Worm (Caenorhabditis elegans): Measurements from ENCODE around the gene ifd-2.
A peak's percentile ranks its signal among the peaks of the same experiment; 100 is the strongest.

ifd-2 gene

ce11 chrX:789848-790247 is 25.9 kb downstream of the ifd-2 start:
- TF ChIP-seq ekl-4 (GFP tag; IDR thresholded peaks at IDR 0.05): no peak
- TF ChIP-seq pha-4 (tag; optimal IDR thresholded peaks at IDR 0.05): no peak
- no peak for TF ChIP-seq lir-1 (GFP tag; conservative IDR thresholded peaks at IDR 0.05)
- TF ChIP-seq zim-3 (tag; optimal IDR thresholded peaks at IDR 0.05): no peak
- TF ChIP-seq F57A8.1 (GFP tag; optimal IDR thresholded peaks at IDR 0.05): no peak
- TF ChIP-seq tbp1 (GFP tag; optimal IDR thresholded peaks at IDR 0.05): no peak

ce11 chrX:787992-788391 is 27.7 kb downstream of the ifd-2 start, which contains the start of gene attf-5:
Gene attf-5, plus strand, starts transcription at chrX:788353.
- TF ChIP-seq hmg-1.2 (GFP tag; IDR thresholded peaks at IDR 0.05) (peak; percentile 88), lin-26 (GFP tag; IDR thresholded peaks at IDR 0.05) (no peak)

- TF ChIP-seq gei-17 (GFP tag; optimal IDR thresholded peaks at IDR 0.05) (peak; percentile 66), ceh-58 (GFP tag; IDR thresholded peaks at IDR 0.05) (no peak), ztf-3 (GFP tag; optimal IDR thresholded peaks at IDR 0.05) (no peak), nfyb-1 (GFP tag; IDR thresholded peaks at IDR 0.05) (no peak)
These were observed 30.4 kb downstream of the ifd-2 start for ce11 chrX:785368-785767.

ce11 chrX:784853-785252 is 30.9 kb downstream of the ifd-2 start, which contains the start of gene T04G9.6:
Gene T04G9.6, minus strand, starts transcription at chrX:784953.
- no peak for TF ChIP-seq ccch-3 (GFP tag; optimal IDR thresholded peaks at IDR 0.05)

ce11 chrX:780027-780426 is 35.7 kb downstream of the ifd-2 start:
- TF ChIP-seq snpc-3.4 (tag; optimal IDR thresholded peaks at IDR 0.05): no peak
- TF ChIP-seq ceh-91 (GFP tag; IDR thresholded peaks at IDR 0.05): no peak
- no peak for TF ChIP-seq F52B5.7 (tag; optimal IDR thresholded peaks at IDR 0.05)
- TF ChIP-seq madf-8 (GFP tag; conservative IDR thresholded peaks at IDR 0.05): no peak
- no peak for TF ChIP-seq sdz-38 (tag; optimal IDR thresholded peaks at IDR 0.05)
- no peak for TF ChIP-seq C17E4.6 (GFP tag; IDR thresholded peaks at IDR 0.05)
- TF ChIP-seq lsy-27 (tag; optimal IDR thresholded peaks at IDR 0.05; ENCODE audit: borderline replicate concordance, insufficient read depth): no peak
- no peak for TF ChIP-seq ccch-3 (GFP tag; optimal IDR thresholded peaks at IDR 0.05)
- no peak for TF ChIP-seq ztf-3 (GFP tag; optimal IDR thresholded peaks at IDR 0.05)
- TF ChIP-seq lir-1 (GFP tag; conservative IDR thresholded peaks at IDR 0.05): no peak
- no peak for TF ChIP-seq dox-1 (GFP tag; IDR thresholded peaks at IDR 0.05)
- no peak for TF ChIP-seq him-1 (tag; optimal IDR thresholded peaks at IDR 0.05)
- TF ChIP-seq lin-26 (GFP tag; IDR thresholded peaks at IDR 0.05): no peak
- no peak for TF ChIP-seq madf-10 (tag; optimal IDR thresholded peaks at IDR 0.05)
- TF ChIP-seq ztf-22 (GFP tag; optimal IDR thresholded peaks at IDR 0.05): no peak
- no peak for TF ChIP-seq T26A5.8 (tag; optimal IDR thresholded peaks at IDR 0.05)
- no peak for TF ChIP-seq F23B12.7 (tag; optimal IDR thresholded peaks at IDR 0.05; ENCODE audit: insufficient read depth)

ce11 chrX:779259-779658 is 36.5 kb downstream of the ifd-2 start:
- no peak for TF ChIP-seq ceh-91 (GFP tag; IDR thresholded peaks at IDR 0.05)
- no peak for TF ChIP-seq ama-1 (optimal IDR thresholded peaks at IDR 0.05)
- no peak for TF ChIP-seq ama-1 (GFP tag; optimal IDR thresholded peaks at IDR 0.05)
- TF ChIP-seq F23B12.7 (tag; optimal IDR thresholded peaks at IDR 0.05; ENCODE audit: insufficient read depth): no peak
- TF ChIP-seq unc-62 (GFP tag; optimal IDR thresholded peaks at IDR 0.05): no peak
- TF ChIP-seq lsy-27 (tag; optimal IDR thresholded peaks at IDR 0.05; ENCODE audit: borderline replicate concordance, insufficient read depth): no peak
- TF ChIP-seq mxl-1 (tag; optimal IDR thresholded peaks at IDR 0.05): no peak
- no peak for TF ChIP-seq akir-1 (GFP tag; optimal IDR thresholded peaks at IDR 0.05)
- no peak for TF ChIP-seq hrde-1 (tag; optimal IDR thresholded peaks at IDR 0.05; ENCODE audit: borderline replicate concordance)
- TF ChIP-seq nfya-1 (tag; optimal IDR thresholded peaks at IDR 0.05; ENCODE audit: borderline replicate concordance, insufficient read depth): no peak
- no peak for TF ChIP-seq F55B11.4 (tag; optimal IDR thresholded peaks at IDR 0.05; ENCODE audit: borderline replicate concordance, insufficient read depth)
- TF ChIP-seq him-1 (tag; optimal IDR thresholded peaks at IDR 0.05): no peak
- no peak for TF ChIP-seq lin-54 (GFP tag; optimal IDR thresholded peaks at IDR 0.05)
- no peak for TF ChIP-seq F57C9.4 (tag; optimal IDR thresholded peaks at IDR 0.05)
- no peak for TF ChIP-seq gei-17 (GFP tag; optimal IDR thresholded peaks at IDR 0.05)
- TF ChIP-seq rpc-1 (optimal IDR thresholded peaks at IDR 0.05): no peak
- no peak for TF ChIP-seq rpc-1 (tag; optimal IDR thresholded peaks at IDR 0.05)

All from whole organism, young adult.